Worm (Caenorhabditis elegans) whole organism, young adult: Measurements from ENCODE around the gene nipi-3.

Experiments used
- B0019.2 ChIP-seq: fragments of 200-800 bp; sonication (Bioruptor generic); conservative IDR thresholded peaks from 2 replicates; pipeline ENCODE4 v1.3.6; 2022; ENCODE audit warnings: missing genetic modification reagents, missing genetic modification characterization, missing compliant biosample characterization
- B0336.3 ChIP-seq: fragments of 200-800 bp; sonication (Bioruptor generic); IDR thresholded peaks from 2 replicates; pipeline ENCODE4 v1.3.6; 2022; ENCODE audit warnings: missing genetic modification characterization, missing compliant biosample characterization
- F49E8.2 ChIP-seq: sonication (generic microtip); optimal IDR thresholded peaks from 3 replicates; lab custom pipeline; 2017; ENCODE audit warnings: missing genetic modification characterization, mild to moderate bottlenecking, missing compliant biosample characterization, antibody characterized with exemption, moderate library complexity; ENCODE audit not compliant: insufficient read depth
- F57C9.4 ChIP-seq: sonication (generic microtip); optimal IDR thresholded peaks from 2 replicates; lab custom pipeline; 2017; ENCODE audit warnings: mild to moderate bottlenecking, missing genetic modification characterization, missing compliant biosample characterization
- T07F8.4 ChIP-seq: sonication (generic microtip); optimal IDR thresholded peaks from 2 replicates; lab custom pipeline; 2016; ENCODE audit warnings: mild to moderate bottlenecking, missing genetic modification characterization, moderate library complexity, missing compliant biosample characterization
- Y56A3A.18 ChIP-seq: fragments of 200-800 bp; sonication (Bioruptor generic); IDR thresholded peaks from 2 replicates; pipeline ENCODE4 v1.3.6; 2022; ENCODE audit warnings: missing genetic modification reagents, missing genetic modification characterization, missing compliant biosample characterization
- ama-1 ChIP-seq, 3 experiments: fragments of 150-350 bp in 1 of 3; sonication (generic microtip) in 2 of 3; optimal IDR thresholded peaks; 2 replicates each; lab custom pipeline; 2014 to 2018; ENCODE audit warnings: missing biosample characterization in 2 of 3, missing genetic modification characterization in 2 of 3, missing genetic modification reagents in 2 of 3
- bed-1 ChIP-seq: fragments of 200-800 bp; sonication (Bioruptor generic); IDR thresholded peaks from 2 replicates; pipeline ENCODE4 v1.3.6; 2022; ENCODE audit warnings: missing genetic modification reagents, missing genetic modification characterization, missing compliant biosample characterization
- bed-2 ChIP-seq: fragments of 200-800 bp; sonication (Bioruptor generic); IDR thresholded peaks from 2 replicates; pipeline ENCODE4 v1.3.6; 2022; ENCODE audit warnings: missing genetic modification reagents, missing genetic modification characterization, missing compliant biosample characterization
- ccch-3 ChIP-seq: fragments of 200-800 bp; sonication (Bioruptor generic); optimal IDR thresholded peaks from 2 replicates; lab custom pipeline; 2018; ENCODE audit warnings: mild to moderate bottlenecking, missing genetic modification characterization, missing compliant biosample characterization
- cebp-1 ChIP-seq, 2 experiments: fragments of 200-800 bp in 1 of 2; sonication (Bioruptor generic) in 1 of 2; sonication (generic microtip) in 1 of 2; IDR thresholded peaks in 1 of 2; optimal IDR thresholded peaks in 1 of 2; 2 replicates each; pipeline versions ENCODE4 v1.3.6 to Lab custom; 2017 to 2022; ENCODE audit warnings: missing compliant biosample characterization in 2 of 2, missing genetic modification characterization in 2 of 2, mild to moderate bottlenecking in 1 of 2, missing genetic modification reagents in 1 of 2, moderate library complexity in 1 of 2
- cebp-2 ChIP-seq: fragments of 200-800 bp; sonication (Bioruptor generic); IDR thresholded peaks from 2 replicates; pipeline ENCODE4 v1.3.6; 2022; ENCODE audit warnings: missing genetic modification characterization, missing compliant biosample characterization
- ceh-91 ChIP-seq: fragments of 200-800 bp; sonication (Bioruptor generic); IDR thresholded peaks from 2 replicates; pipeline ENCODE4 v1.3.6; 2022; ENCODE audit warnings: missing genetic modification reagents, missing genetic modification characterization, missing compliant biosample characterization
- die-1 ChIP-seq: sonication (generic microtip); optimal IDR thresholded peaks from 2 replicates; lab custom pipeline; 2016; ENCODE audit warnings: missing genotype, mild to moderate bottlenecking, missing genetic modification characterization, missing compliant biosample characterization
- dox-1 ChIP-seq: fragments of 200-800 bp; sonication (Bioruptor generic); IDR thresholded peaks from 2 replicates; pipeline ENCODE4 v1.3.6; 2022; ENCODE audit warnings: missing genetic modification reagents, missing genetic modification characterization, missing compliant biosample characterization
- efl-1 ChIP-seq: fragments of 150-350 bp; optimal IDR thresholded peaks from 2 replicates; lab custom pipeline; 2014; ENCODE audit warnings: missing biosample characterization, missing genetic modification reagents, missing genetic modification characterization
- egrh-3 ChIP-seq: fragments of 200-800 bp; sonication (Bioruptor generic); IDR thresholded peaks from 2 replicates; pipeline ENCODE4 v1.3.6; 2022; ENCODE audit warnings: missing genetic modification reagents, missing genetic modification characterization, missing compliant biosample characterization
- fkh-3 ChIP-seq: sonication (generic microtip); optimal IDR thresholded peaks from 2 replicates; lab custom pipeline; 2016; ENCODE audit warnings: mild to moderate bottlenecking, missing genetic modification characterization, missing compliant biosample characterization
- gei-17 ChIP-seq: fragments of 200-800 bp; sonication (Bioruptor generic); optimal IDR thresholded peaks from 2 replicates; lab custom pipeline; 2018; ENCODE audit warnings: mild to moderate bottlenecking, missing genetic modification characterization, missing compliant biosample characterization
- let-526 ChIP-seq: fragments of 200-800 bp; sonication (Bioruptor generic); IDR thresholded peaks from 2 replicates; pipeline ENCODE4 v1.3.6; 2022; ENCODE audit warnings: missing genetic modification reagents, missing genetic modification characterization, missing compliant biosample characterization
- let-607 ChIP-seq, 2 experiments: fragments of 200-800 bp in 1 of 2; sonication (Bioruptor generic) in 1 of 2; sonication (generic microtip) in 1 of 2; optimal IDR thresholded peaks; 2 replicates each; lab custom pipeline; 2016 to 2018; ENCODE audit warnings: mild to moderate bottlenecking in 2 of 2, missing compliant biosample characterization in 2 of 2, missing genetic modification characterization in 2 of 2, moderate library complexity in 2 of 2, missing genotype in 1 of 2
- lin-26 ChIP-seq: fragments of 200-800 bp; sonication (Bioruptor generic); IDR thresholded peaks from 2 replicates; pipeline ENCODE4 v1.3.6; 2022; ENCODE audit warnings: missing genetic modification reagents, missing genetic modification characterization, missing compliant biosample characterization
- lir-1 ChIP-seq: fragments of 200-800 bp; sonication (Bioruptor generic); conservative IDR thresholded peaks from 2 replicates; pipeline ENCODE4 v1.3.6; 2022; ENCODE audit warnings: missing genetic modification reagents, missing genetic modification characterization, missing compliant biosample characterization
- lsl-1 ChIP-seq: fragments of 200-800 bp; sonication (Bioruptor generic); optimal IDR thresholded peaks from 2 replicates; lab custom pipeline; 2018; ENCODE audit warnings: mild to moderate bottlenecking, missing genetic modification characterization, moderate library complexity, missing compliant biosample characterization
- mcd-1 ChIP-seq: fragments of 200-800 bp; sonication (Bioruptor generic); IDR thresholded peaks from 2 replicates; pipeline ENCODE4 v1.3.6; 2022; ENCODE audit warnings: missing genetic modification reagents, missing genetic modification characterization, missing compliant biosample characterization
- nfya-1 ChIP-seq: sonication (generic microtip); optimal IDR thresholded peaks from 2 replicates; lab custom pipeline; 2017; ENCODE audit warnings: antibody characterized with exemption, missing compliant biosample characterization, missing genetic modification characterization, borderline replicate concordance; ENCODE audit not compliant: insufficient read depth
- nfya-2 ChIP-seq: fragments of 200-800 bp; sonication (Bioruptor generic); IDR thresholded peaks from 2 replicates; pipeline ENCODE4 v1.3.6; 2022; ENCODE audit warnings: missing genetic modification reagents, missing genetic modification characterization, missing compliant biosample characterization
- pbrm-1 ChIP-seq: fragments of 200-800 bp; sonication (Bioruptor generic); IDR thresholded peaks from 2 replicates; pipeline ENCODE4 v1.3.6; 2022; ENCODE audit warnings: missing genetic modification reagents, missing genetic modification characterization, missing compliant biosample characterization
- sea-2 ChIP-seq: fragments of 200-800 bp; sonication (Bioruptor generic); IDR thresholded peaks from 2 replicates; pipeline ENCODE4 v1.3.6; 2022; ENCODE audit warnings: missing genetic modification characterization, missing compliant biosample characterization
- snpc-1.1 ChIP-seq: sonication (generic microtip); optimal IDR thresholded peaks from 2 replicates; lab custom pipeline; 2017; ENCODE audit warnings: missing genetic modification characterization, mild to moderate bottlenecking, missing compliant biosample characterization, antibody characterized with exemption, moderate library complexity, missing genotype, missing genetic modification reagents; ENCODE audit not compliant: insufficient read depth
- tlf-1 ChIP-seq: fragments of 200-800 bp; sonication (Bioruptor generic); optimal IDR thresholded peaks from 2 replicates; lab custom pipeline; 2018; ENCODE audit warnings: mild to moderate bottlenecking, missing genetic modification characterization, missing compliant biosample characterization
- unc-130 ChIP-seq: sonication (generic microtip); optimal IDR thresholded peaks from 2 replicates; lab custom pipeline; 2016; ENCODE audit warnings: missing genetic modification reagents, missing genetic modification characterization, missing compliant biosample characterization
- unc-62 ChIP-seq: fragments of 150-350 bp; optimal IDR thresholded peaks from 2 replicates; lab custom pipeline; 2014; ENCODE audit warnings: missing biosample characterization, missing genetic modification reagents, missing genetic modification characterization
- xnd-1 ChIP-seq: sonication (generic microtip); optimal IDR thresholded peaks from 2 replicates; lab custom pipeline; 2016; ENCODE audit warnings: missing genotype, missing genetic modification reagents, missing genetic modification characterization, missing compliant biosample characterization
- zfh-2 ChIP-seq: fragments of 200-800 bp; sonication (Bioruptor generic); conservative IDR thresholded peaks from 2 replicates; pipeline ENCODE4 v1.3.6; 2022; ENCODE audit warnings: missing genetic modification reagents, missing genetic modification characterization, missing compliant biosample characterization
- ztf-3 ChIP-seq: fragments of 200-800 bp; sonication (Bioruptor generic); optimal IDR thresholded peaks from 2 replicates; lab custom pipeline; 2018; ENCODE audit warnings: mild to moderate bottlenecking, missing genetic modification characterization, missing compliant biosample characterization
- ztf-6 ChIP-seq: fragments of 200-800 bp; sonication (Bioruptor generic); IDR thresholded peaks from 2 replicates; pipeline ENCODE4 v1.3.6; 2022; ENCODE audit warnings: missing genetic modification reagents, missing genetic modification characterization, missing compliant biosample characterization

Gene nipi-3

ce11 chrX:15567986-15568940 is 39.5 kb upstream of the nipi-3 start, which contains the start of gene dyn-1 (continued):
- TF ChIP-seq mcd-1 (GFP tag; lab: Robert Waterston, UW) (peak; percentile 64), cebp-1 (GFP tag; IDR thresholded peaks at IDR 0.05; lab: Robert Waterston, UW) (no peak; the same call in 1 of the 2 replicates), cebp-1 (tag; optimal IDR thresholded peaks at IDR 0.05; lab: Kevin White, UChicago) (peak; percentile 82), efl-1 (GFP tag; lab: Kevin White, UChicago) (peak; percentile 28), gei-17 (GFP tag; lab: Kevin White, UChicago) (peak; percentile 61)
- TF ChIP-seq, all 124 proteins: peak for 28

- no peak for TF ChIP-seq ceh-91
These were observed 38.1 kb upstream of the nipi-3 start for ce11 chrX:15569633-15570032.

- TF ChIP-seq dox-1 = 0 out of 2 replicates have a peak, but pooled peaks have one; percentile 25
- peak; percentile 17; the same call in 1 of the 2 replicates for TF ChIP-seq lin-26 (GFP tag; lab: Robert Waterston, UW)
- TF ChIP-seq nfya-1 (tag; lab: Kevin White, UChicago) = no peak
- TF ChIP-seq egrh-3 (GFP tag; lab: Robert Waterston, UW) = peak; percentile 94
- TF ChIP-seq pbrm-1 = no peak
- TF ChIP-seq zfh-2 = peak; percentile 92
- TF ChIP-seq lir-1 (GFP tag; lab: Robert Waterston, UW) = no peak
- TF ChIP-seq, all 124 proteins: peak for 4
These were observed 35.7 kb upstream of the nipi-3 start for ce11 chrX:15572021-15572420.

DNA sequence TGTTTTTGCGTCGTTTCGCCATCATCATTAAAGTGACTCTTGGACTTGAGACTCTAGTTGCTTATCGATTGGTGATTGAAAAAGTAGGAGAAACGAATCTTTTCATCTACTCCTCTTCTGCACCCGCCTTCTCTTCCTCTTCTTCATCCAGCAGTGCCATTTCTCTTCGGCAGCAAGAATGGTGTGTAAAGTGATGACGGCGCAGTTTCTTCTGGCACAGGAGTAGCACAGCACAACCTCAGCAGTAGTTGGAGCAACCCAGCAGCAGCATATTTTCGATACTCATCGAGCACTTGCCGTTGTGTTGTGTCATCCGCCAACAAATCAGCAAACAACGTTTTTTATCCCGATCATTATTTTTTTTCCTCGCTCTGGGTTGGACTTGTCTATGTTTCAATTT is 32.3 kb upstream of the nipi-3 start:
- TF ChIP-seq nfya-1 (tag; lab: Kevin White, UChicago) (no peak), ccch-3 (GFP tag; lab: Kevin White, UChicago) (no peak), B0019.2 (GFP tag; lab: Robert Waterston, UW) (no peak), fkh-3 (no peak), T07F8.4 (no peak), F49E8.2 (tag; lab: Kevin White, UChicago) (no peak), unc-62 (GFP tag; lab: Kevin White, UChicago) (no peak), snpc-1.1 (no peak), tlf-1 (no peak), die-1 (tag; lab: Kevin White, UChicago) (no peak), sea-2 (GFP tag; lab: Robert Waterston, UW) (no peak)

DNA sequence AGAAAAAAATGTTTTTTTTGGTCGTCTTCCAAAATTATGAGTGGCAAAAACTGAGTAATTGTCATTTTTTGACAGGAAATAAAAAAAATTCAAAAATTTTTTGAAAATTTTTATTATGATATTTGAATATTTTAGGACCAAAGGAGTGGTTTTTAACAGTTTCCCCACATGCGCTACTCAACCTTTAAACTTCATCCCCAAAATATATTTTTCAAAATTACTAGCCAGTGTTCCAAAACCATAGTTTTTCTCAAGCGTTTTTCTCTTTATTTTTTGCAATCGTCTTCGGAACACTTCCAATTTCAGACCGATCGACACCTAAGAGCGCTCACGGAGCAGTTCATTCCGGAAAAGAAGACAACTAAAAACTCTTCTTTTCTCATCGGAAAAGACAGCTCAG is 30.8 kb upstream of the nipi-3 start, which contains the start of gene K09A9.6:
Gene K09A9.6 (plus strand): TSS at position 301 of the 400 bp plus-strand sequence.
- TF ChIP-seq B0336.3 (GFP tag; lab: Robert Waterston, UW) (no peak), Y56A3A.18 (GFP tag; lab: Robert Waterston, UW) (no peak), ztf-3 (GFP tag; lab: Kevin White, UChicago) (no peak), nfya-2 (GFP tag; lab: Robert Waterston, UW) (no peak), bed-1 (GFP tag; lab: Robert Waterston, UW) (no peak), xnd-1 (tag; lab: Kevin White, UChicago) (no peak), let-526 (GFP tag; lab: Robert Waterston, UW) (no peak), unc-62 (GFP tag; lab: Kevin White, UChicago) (no peak), bed-2 (GFP tag; lab: Robert Waterston, UW) (no peak), F57C9.4 (tag; lab: Kevin White, UChicago) (no peak), die-1 (tag; lab: Kevin White, UChicago) (no peak), let-607 (tag; optimal IDR thresholded peaks at IDR 0.05; lab: Kevin White, UChicago) (no peak), snpc-1.1 (no peak), ama-1 (optimal IDR thresholded peaks at IDR 0.05; lab: Kevin White, UChicago) (no peak), ama-1 (GFP tag; optimal IDR thresholded peaks at IDR 0.05; lab: Kevin White, UChicago) (no peak), unc-130 (GFP tag; lab: Kevin White, UChicago) (no peak), cebp-2 (no peak), lir-1 (GFP tag; lab: Robert Waterston, UW) (no peak), ztf-6 (GFP tag; lab: Robert Waterston, UW) (no peak), lsl-1 (no peak)
